Fruit fly (Drosophila melanogaster) whole organism, embryonic: ENCODE measurements around the gene InR.

ENCODE experiments used
- Atf6 ChIP-seq: fragments of 200-800 bp; sonication (Bioruptor generic); IDR thresholded peaks from 2 replicates; pipeline ENCODE4 v1.3.6; 2022; ENCODE audit warnings: missing biosample characterization, missing genetic modification characterization
- CG10267 ChIP-seq: fragments of 200-800 bp; sonication (Bioruptor generic); optimal IDR thresholded peaks from 2 replicates; lab custom pipeline; 2018; ENCODE audit warnings: missing biosample characterization, mild to moderate bottlenecking, missing genetic modification characterization, moderate library complexity
- CG10462 ChIP-seq: fragments of 200-800 bp; sonication (Bioruptor generic); optimal IDR thresholded peaks from 2 replicates; lab custom pipeline; 2016; ENCODE audit warnings: missing biosample characterization, missing genetic modification characterization
- CG13123 ChIP-seq: fragments of 200-800 bp; sonication (Bioruptor generic); optimal IDR thresholded peaks from 2 replicates; lab custom pipeline; 2016; ENCODE audit warnings: missing biosample characterization, missing genetic modification characterization
- CG13424 ChIP-seq: fragments of 200-800 bp; sonication (Bioruptor generic); optimal IDR thresholded peaks from 2 replicates; lab custom pipeline; 2019; ENCODE audit warnings: missing biosample characterization, mild to moderate bottlenecking, missing genetic modification characterization, moderate library complexity
- CG14050 ChIP-seq: fragments of 200-800 bp; sonication (Bioruptor generic); IDR thresholded peaks from 3 replicates; pipeline ENCODE4 v1.3.6; 2022; ENCODE audit warnings: missing biosample characterization, missing genetic modification characterization
- CG14710 ChIP-seq: fragments of 200-800 bp; sonication (Bioruptor generic); optimal IDR thresholded peaks from 3 replicates; lab custom pipeline; 2019; ENCODE audit warnings: missing biosample characterization, mild to moderate bottlenecking, missing genetic modification characterization, moderate library complexity
- CG14860 ChIP-seq: fragments of 200-800 bp; sonication (Bioruptor generic); IDR thresholded peaks from 3 replicates; pipeline ENCODE4 v1.3.6; 2022; ENCODE audit warnings: missing biosample characterization, missing genetic modification characterization; ENCODE audit not compliant: partially characterized antibody
- CG14965 ChIP-seq: fragments of 200-800 bp; sonication (Bioruptor generic); optimal IDR thresholded peaks from 2 replicates; lab custom pipeline; 2016; ENCODE audit warnings: missing biosample characterization, missing genetic modification characterization, borderline replicate concordance
- CG16779 ChIP-seq: fragments of 200-800 bp; sonication (Bioruptor generic); IDR thresholded peaks from 2 replicates; pipeline ENCODE4 v1.3.6; 2022; ENCODE audit warnings: missing biosample characterization, missing genetic modification characterization
- CG16813 ChIP-seq: fragments of 200-800 bp; sonication (Bioruptor generic); IDR thresholded peaks from 3 replicates; pipeline ENCODE4 v1.3.6; 2022; ENCODE audit warnings: missing biosample characterization, missing genetic modification characterization; ENCODE audit not compliant: partially characterized antibody
- CG18011 ChIP-seq: fragments of 200-800 bp; sonication (Bioruptor generic); optimal IDR thresholded peaks from 2 replicates; lab custom pipeline; 2017; ENCODE audit warnings: missing biosample characterization, missing genetic modification characterization, mild to moderate bottlenecking, moderate library complexity, missing genotype
- CG18476 ChIP-seq: fragments of 200-800 bp; sonication (Bioruptor generic); optimal IDR thresholded peaks from 2 replicates; lab custom pipeline; 2016; ENCODE audit warnings: missing biosample characterization, mild to moderate bottlenecking, missing genetic modification characterization
- CG3995 ChIP-seq: fragments of 200-800 bp; sonication (Bioruptor generic); optimal IDR thresholded peaks from 3 replicates; lab custom pipeline; 2016; ENCODE audit warnings: missing biosample characterization, missing genetic modification characterization
- CG43689 ChIP-seq: fragments of 200-800 bp; sonication (Bioruptor generic); IDR thresholded peaks from 2 replicates; pipeline ENCODE4 v1.3.6; 2022; ENCODE audit warnings: missing biosample characterization, missing genetic modification characterization
- CG6765 ChIP-seq: fragments of 200-800 bp; sonication (Bioruptor generic); optimal IDR thresholded peaks from 3 replicates; lab custom pipeline; 2017; ENCODE audit warnings: missing biosample characterization, mild to moderate bottlenecking, missing genetic modification characterization
- CG7357 ChIP-seq: fragments of 200-800 bp; sonication (Bioruptor generic); IDR thresholded peaks from 3 replicates; pipeline ENCODE4 v1.3.6; 2022; ENCODE audit warnings: missing biosample characterization, missing genetic modification characterization
- CG7745 ChIP-seq: fragments of 200-800 bp; sonication (Bioruptor generic); optimal IDR thresholded peaks from 2 replicates; lab custom pipeline; 2018; ENCODE audit warnings: missing biosample characterization, mild to moderate bottlenecking, missing genetic modification characterization, moderate library complexity
- CG8089 ChIP-seq: fragments of 200-800 bp; sonication (Bioruptor generic); optimal IDR thresholded peaks from 3 replicates; lab custom pipeline; 2016; ENCODE audit warnings: missing biosample characterization, missing genetic modification characterization
- CG8478 ChIP-seq: fragments of >200 bp; optimal IDR thresholded peaks from 2 replicates; lab custom pipeline; 2018
- CG9437 ChIP-seq: fragments of 200-800 bp; sonication (Bioruptor generic); optimal IDR thresholded peaks from 2 replicates; lab custom pipeline; 2018; ENCODE audit warnings: missing biosample characterization, mild to moderate bottlenecking, missing genetic modification characterization
- Deaf1 ChIP-seq: fragments of 200-800 bp; optimal IDR thresholded peaks from 3 replicates; lab custom pipeline; 2019; ENCODE audit warnings: missing biosample characterization, mild to moderate bottlenecking, missing genetic modification characterization, moderate library complexity
- Dref ChIP-seq: fragments of 200-800 bp; sonication (Bioruptor generic); IDR thresholded peaks from 2 replicates; pipeline ENCODE4 v1.3.6; 2022; ENCODE audit warnings: missing biosample characterization, missing genetic modification characterization
- Eip74EF ChIP-seq, 2 experiments: fragments of 200-800 bp in 1 of 2; fragments of >200 bp in 1 of 2; sonication (Bioruptor generic) in 1 of 2; optimal IDR thresholded peaks; 2 replicates each; lab custom pipeline; 2017 to 2019; ENCODE audit warnings: missing biosample characterization in 2 of 2, missing genetic modification characterization in 2 of 2, mild to moderate bottlenecking in 1 of 2, moderate library complexity in 1 of 2
- HLH54F ChIP-seq: fragments of 200-800 bp; sonication (Bioruptor generic); optimal IDR thresholded peaks from 3 replicates; lab custom pipeline; 2016; ENCODE audit warnings: missing biosample characterization, missing genetic modification characterization
- Hr51 ChIP-seq, 2 experiments: fragments of 200-800 bp; sonication (Bioruptor generic); optimal IDR thresholded peaks; 2 replicates in 1 of 2; 3 replicates in 1 of 2; lab custom pipeline; 2016 to 2018; ENCODE audit warnings: missing biosample characterization in 2 of 2, missing genetic modification characterization in 2 of 2, mild to moderate bottlenecking in 1 of 2, moderate library complexity in 1 of 2
- Hr78 ChIP-seq, 2 experiments: fragments of 200-800 bp in 1 of 2; fragments of >200 bp in 1 of 2; sonication (Bioruptor generic) in 1 of 2; optimal IDR thresholded peaks; 2 replicates each; lab custom pipeline; 2017 to 2019; ENCODE audit warnings: missing biosample characterization in 2 of 2, missing genetic modification characterization in 2 of 2, mild to moderate bottlenecking in 1 of 2, moderate library complexity in 1 of 2
- Opbp ChIP-seq: fragments of 200-800 bp; sonication (Bioruptor generic); IDR thresholded peaks from 3 replicates; pipeline ENCODE4 v1.3.6; 2022; ENCODE audit warnings: missing biosample characterization, missing genetic modification characterization; ENCODE audit not compliant: partially characterized antibody
- Stat92E ChIP-seq, 3 experiments: fragments of >200 bp in 2 of 3; fragments of 200-800 bp in 1 of 3; sonication (Bioruptor generic) in 1 of 3; optimal IDR thresholded peaks; 2 replicates each; lab custom pipeline; 2017 to 2019; ENCODE audit warnings: missing biosample characterization in 3 of 3, missing genetic modification characterization in 3 of 3, mild to moderate bottlenecking in 1 of 3, moderate library complexity in 1 of 3
- Usf ChIP-seq: fragments of 200-800 bp; sonication (Bioruptor generic); optimal IDR thresholded peaks from 2 replicates; lab custom pipeline; 2017; ENCODE audit warnings: missing genotype, missing biosample characterization, missing genetic modification characterization
- az2 ChIP-seq: fragments of 200-800 bp; sonication (Bioruptor generic); optimal IDR thresholded peaks from 3 replicates; lab custom pipeline; 2016; ENCODE audit warnings: missing biosample characterization, missing genetic modification characterization
- bigmax ChIP-seq: fragments of 200-800 bp; sonication (Bioruptor generic); optimal IDR thresholded peaks from 2 replicates; lab custom pipeline; 2018; ENCODE audit warnings: missing biosample characterization, mild to moderate bottlenecking, missing genetic modification characterization
- ci ChIP-seq: fragments of 200-800 bp; sonication (Bioruptor generic); IDR thresholded peaks from 3 replicates; pipeline ENCODE4 v1.3.6; 2022; ENCODE audit warnings: missing biosample characterization, missing genetic modification characterization
- dan ChIP-seq: fragments of 200-800 bp; sonication (Bioruptor generic); IDR thresholded peaks from 2 replicates; pipeline ENCODE4 v1.3.6; 2022; ENCODE audit warnings: missing biosample characterization, missing genetic modification characterization
- dimm ChIP-seq: fragments of 200-800 bp; sonication (Bioruptor generic); IDR thresholded peaks from 2 replicates; pipeline ENCODE4 v1.3.6; 2022; ENCODE audit warnings: missing biosample characterization, missing genetic modification characterization
- emc ChIP-seq: fragments of 200-800 bp; sonication (Bioruptor generic); optimal IDR thresholded peaks from 2 replicates; lab custom pipeline; 2016; ENCODE audit warnings: missing biosample characterization, missing genetic modification characterization
- fd64A ChIP-seq: fragments of 200-800 bp; sonication (Bioruptor generic); optimal IDR thresholded peaks from 3 replicates; lab custom pipeline; 2018; ENCODE audit warnings: missing biosample characterization, mild to moderate bottlenecking, missing genetic modification characterization
- gce ChIP-seq: fragments of 200-800 bp; sonication (Bioruptor generic); IDR thresholded peaks from 3 replicates; pipeline ENCODE4 v1.3.6; 2022; ENCODE audit warnings: missing biosample characterization, missing genetic modification characterization
- gcm2 ChIP-seq: fragments of 200-800 bp; sonication (Bioruptor generic); optimal IDR thresholded peaks from 2 replicates; lab custom pipeline; 2016; ENCODE audit warnings: missing biosample characterization, missing genetic modification characterization
- grn ChIP-seq: fragments of 200-800 bp; sonication (Bioruptor generic); optimal IDR thresholded peaks from 3 replicates; lab custom pipeline; 2017; ENCODE audit warnings: missing biosample characterization, missing genetic modification characterization
- hth ChIP-seq: fragments of >200 bp; optimal IDR thresholded peaks from 2 replicates; lab custom pipeline; 2017; ENCODE audit warnings: inconsistent platforms
- jigr1 ChIP-seq: fragments of 200-800 bp; sonication (Bioruptor generic); IDR thresholded peaks from 3 replicates; pipeline ENCODE4 v1.3.6; 2022; ENCODE audit warnings: missing biosample characterization, missing genetic modification characterization
- lov ChIP-seq, 2 experiments: fragments of 200-800 bp in 1 of 2; fragments of >200 bp in 1 of 2; sonication (Bioruptor generic) in 1 of 2; IDR thresholded peaks in 1 of 2; optimal IDR thresholded peaks in 1 of 2; 2 replicates in 1 of 2; 3 replicates in 1 of 2; pipeline versions ENCODE4 v1.3.6 to Lab custom; 2017 to 2022; ENCODE audit warnings: missing biosample characterization in 1 of 2, missing genetic modification characterization in 1 of 2
- pfk ChIP-seq: fragments of 200-800 bp; sonication (Bioruptor generic); optimal IDR thresholded peaks from 2 replicates; lab custom pipeline; 2018; ENCODE audit warnings: missing biosample characterization, mild to moderate bottlenecking, missing genetic modification characterization, moderate library complexity
- ro ChIP-seq: fragments of 200-800 bp; sonication (Bioruptor generic); IDR thresholded peaks from 2 replicates; pipeline ENCODE4 v1.3.6; 2022; ENCODE audit warnings: missing biosample characterization, missing genetic modification characterization
- usp ChIP-seq: fragments of >200 bp; optimal IDR thresholded peaks from 2 replicates; lab custom pipeline; 2017; ENCODE audit warnings: missing biosample characterization, missing genetic modification characterization
- vfl ChIP-seq: fragments of 200-800 bp; sonication (Bioruptor generic); optimal IDR thresholded peaks from 2 replicates; lab custom pipeline; 2016; ENCODE audit warnings: missing biosample characterization, missing genetic modification characterization
- vnd ChIP-seq: fragments of 200-800 bp; sonication (Bioruptor generic); IDR thresholded peaks from 3 replicates; pipeline ENCODE4 v1.3.6; 2022; ENCODE audit warnings: missing biosample characterization, missing genetic modification characterization; ENCODE audit not compliant: partially characterized antibody
- wor ChIP-seq: fragments of 200-800 bp; sonication (Bioruptor generic); IDR thresholded peaks from 2 replicates; pipeline ENCODE4 v1.3.6; 2022; ENCODE audit warnings: missing biosample characterization, missing genetic modification characterization
- yki ChIP-seq: fragments of >200 bp; optimal IDR thresholded peaks from 3 replicates; lab custom pipeline; 2018
- zfh2 ChIP-seq: fragments of 200-800 bp; sonication (Bioruptor generic); optimal IDR thresholded peaks from 2 replicates; lab custom pipeline; 2016; ENCODE audit warnings: missing biosample characterization, missing genetic modification characterization

The InR gene

dm6 chr3R:21580091-21580490, 39.0 kb downstream of the InR start (continued):
- no peak for TF ChIP-seq CG18011 (GFP tag; lab: Kevin White, UChicago)
- TF ChIP-seq CG16779 (GFP tag; lab: Robert Waterston, UW), result 0 out of 2 replicates have a peak, but pooled peaks have one; percentile 34
- peak in 1 of 2 experiments; percentile 58 for TF ChIP-seq Hr78 (GFP tag; optimal IDR thresholded peaks at IDR 0.05; lab: Kevin White, UChicago)
- TF ChIP-seq CG43689 (GFP tag; lab: Robert Waterston, UW), result no peak
- TF ChIP-seq Atf6 (GFP tag; lab: Robert Waterston, UW), result no peak
- TF ChIP-seq yki (lab: Kevin White, UChicago), result no peak
- no peak for TF ChIP-seq CG13424
- no peak for TF ChIP-seq lov (optimal IDR thresholded peaks at IDR 0.05; lab: Kevin White, UChicago)
- TF ChIP-seq lov (GFP tag; IDR thresholded peaks at IDR 0.05; lab: Robert Waterston, UW), result no peak
- no peak for TF ChIP-seq CG3995
- no peak for TF ChIP-seq gcm2 (GFP tag; lab: Kevin White, UChicago)
- no peak for TF ChIP-seq CG14965
- no peak for TF ChIP-seq jigr1
- TF ChIP-seq grn, result no peak
- TF ChIP-seq Opbp (GFP tag; lab: Robert Waterston, UW), result peak; percentile 65; the same call in 2 of the 3 replicates
- no peak for TF ChIP-seq hth (lab: Kevin White, UChicago)
- TF ChIP-seq ro (GFP tag; lab: Robert Waterston, UW), result no peak
- TF ChIP-seq CG8089, result no peak
- TF ChIP-seq CG14050, result no peak
- peak; percentile 84 for TF ChIP-seq CG8478 (lab: Kevin White, UChicago)
- TF ChIP-seq HLH54F (GFP tag; lab: Kevin White, UChicago), result no peak
- no peak for TF ChIP-seq vnd
- TF ChIP-seq Deaf1, result no peak
- no peak for TF ChIP-seq vfl (GFP tag; lab: Kevin White, UChicago)
- TF ChIP-seq fd64A (GFP tag; lab: Kevin White, UChicago), result no peak
- peak in 1 of 3 experiments; percentile 87 for TF ChIP-seq Stat92E (GFP tag; optimal IDR thresholded peaks at IDR 0.05; lab: Kevin White, UChicago)
- no peak for TF ChIP-seq CG14710 (tag; lab: Kevin White, UChicago)
- no peak for TF ChIP-seq CG13123
- TF ChIP-seq CG9437 (GFP tag; lab: Kevin White, UChicago), result no peak
- TF ChIP-seq gce (GFP tag; lab: Robert Waterston, UW), result no peak
- TF ChIP-seq Hr51 (GFP tag; optimal IDR thresholded peaks at IDR 0.05; lab: Kevin White, UChicago), result no peak
- TF ChIP-seq Usf, result no peak
- TF ChIP-seq wor, result no peak
- TF ChIP-seq dimm (GFP tag; lab: Robert Waterston, UW), result no peak
- TF ChIP-seq az2, result no peak
- TF ChIP-seq CG6765 (GFP tag; lab: Kevin White, UChicago), result no peak
- TF ChIP-seq ci (GFP tag; lab: Robert Waterston, UW), result peak; percentile 63; the same call in 1 of the 3 replicates
- TF ChIP-seq emc (GFP tag; lab: Kevin White, UChicago), result no peak
- no peak for TF ChIP-seq usp (GFP tag; lab: Kevin White, UChicago)
- TF ChIP-seq CG7745 (tag; lab: Kevin White, UChicago), result no peak
- TF ChIP-seq pfk, result no peak
- TF ChIP-seq Eip74EF (GFP tag; optimal IDR thresholded peaks at IDR 0.05; lab: Kevin White, UChicago), result peak in 1 of 2 experiments; percentile 100
- no peak for TF ChIP-seq bigmax (GFP tag; lab: Kevin White, UChicago)
- no peak for TF ChIP-seq CG14860 (GFP tag; lab: Robert Waterston, UW)
- TF ChIP-seq Dref, result no peak
- no peak for TF ChIP-seq dan (GFP tag; lab: Robert Waterston, UW)
- TF ChIP-seq zfh2 (GFP tag; lab: Kevin White, UChicago), result no peak
- TF ChIP-seq CG10267 (tag; lab: Kevin White, UChicago), result no peak
- peak; percentile 49; the same call in 2 of the 3 replicates for TF ChIP-seq CG16813 (GFP tag; lab: Robert Waterston, UW)
- no peak for TF ChIP-seq CG10462
- no peak for TF ChIP-seq CG7357 (GFP tag; lab: Robert Waterston, UW)
- TF ChIP-seq CG18476, result no peak
